Fruit fly (Drosophila melanogaster) whole organism, larva: ENCODE data around the gene mEFG1.

Source experiments
- noc ChIP-seq: fragments of 200-800 bp; sonication (Bioruptor generic); optimal IDR thresholded peaks from 3 replicates; lab custom pipeline; 2019; ENCODE audit warnings: missing biosample characterization, mild to moderate bottlenecking, missing genetic modification characterization, moderate library complexity

The mEFG1 gene

dm6 chr2L:7242240-7242793 is 19.4 kb upstream of the mEFG1 start:
- peak; percentile 91 for TF ChIP-seq noc (tag; lab: Kevin White, UChicago)

DNA sequence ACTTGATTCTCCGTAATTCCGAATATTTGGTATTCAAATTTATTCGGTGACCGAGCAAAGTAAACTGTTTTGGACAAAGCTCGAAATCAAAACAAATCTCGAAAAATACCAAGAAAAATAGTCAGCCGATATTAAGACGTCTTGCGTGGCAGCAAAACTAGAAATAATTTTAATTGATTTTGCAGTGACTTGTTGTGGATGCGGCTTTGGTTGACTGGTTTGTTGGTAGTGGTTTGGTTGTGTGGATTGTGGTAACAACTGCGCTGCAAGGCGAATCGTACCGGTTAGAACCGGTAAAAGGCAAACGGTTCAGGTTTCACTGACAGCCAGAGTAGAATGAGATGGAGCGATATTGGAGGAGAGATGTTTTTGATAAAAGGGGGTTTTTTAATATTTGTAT is 18.6 kb upstream of the mEFG1 start:
- no peak for TF ChIP-seq noc (tag; lab: Kevin White, UChicago)

dm6 chr2L:7240964-7241363 is 18.1 kb upstream of the mEFG1 start:
- no peak for TF ChIP-seq noc (tag; lab: Kevin White, UChicago)

- peak; percentile 54 for TF ChIP-seq noc (tag; lab: Kevin White, UChicago)
Observed at dm6 chr2L:7240311-7240710, 17.4 kb upstream of the mEFG1 start.

- peak; percentile 94 for TF ChIP-seq noc (tag; lab: Kevin White, UChicago)
Observed at dm6 chr2L:7239310-7239709, 16.4 kb upstream of the mEFG1 start.

- no peak for TF ChIP-seq noc (tag; lab: Kevin White, UChicago)
Observed at dm6 chr2L:7232713-7233112, 9.8 kb upstream of the mEFG1 start, which contains the start of gene CG43800. TSS of gene CG43800 (minus strand) at chr2L:7232813.

DNA sequence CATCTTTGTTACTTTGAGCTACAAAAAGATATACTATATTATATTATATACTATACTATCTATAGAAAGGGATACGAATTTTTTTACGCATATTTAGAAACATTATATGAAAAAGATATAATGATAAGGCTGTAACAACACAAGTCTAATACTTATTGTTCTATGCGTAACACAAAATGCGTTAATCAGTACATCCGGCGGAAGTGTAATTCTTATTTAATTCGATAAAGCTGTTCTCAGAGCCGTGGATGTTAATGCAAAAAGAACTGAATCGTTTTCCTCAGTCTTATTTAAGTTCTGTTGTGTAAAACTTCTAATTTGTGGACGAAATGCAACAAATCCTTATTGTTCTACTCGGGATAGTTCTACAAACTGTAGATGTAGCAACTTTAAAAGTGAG is 4.6 kb upstream of the mEFG1 start, which contains the start of gene CG43799:
Gene CG43799, plus strand, starts transcription at position 301 of the 400 bp plus-strand sequence.
- no peak for TF ChIP-seq noc (tag; lab: Kevin White, UChicago)

- TF ChIP-seq noc (tag; lab: Kevin White, UChicago), result no peak
Observed at dm6 chr2L:7226587-7226986, 3.7 kb upstream of the mEFG1 start.

- TF ChIP-seq noc (tag; lab: Kevin White, UChicago), result peak; percentile 20
Observed at dm6 chr2L:7219650-7220267, 3.1 kb downstream of the mEFG1 start, which contains the start of gene CG13784. TSS of gene CG13784 (minus strand) at chr2L:7220033.

DNA sequence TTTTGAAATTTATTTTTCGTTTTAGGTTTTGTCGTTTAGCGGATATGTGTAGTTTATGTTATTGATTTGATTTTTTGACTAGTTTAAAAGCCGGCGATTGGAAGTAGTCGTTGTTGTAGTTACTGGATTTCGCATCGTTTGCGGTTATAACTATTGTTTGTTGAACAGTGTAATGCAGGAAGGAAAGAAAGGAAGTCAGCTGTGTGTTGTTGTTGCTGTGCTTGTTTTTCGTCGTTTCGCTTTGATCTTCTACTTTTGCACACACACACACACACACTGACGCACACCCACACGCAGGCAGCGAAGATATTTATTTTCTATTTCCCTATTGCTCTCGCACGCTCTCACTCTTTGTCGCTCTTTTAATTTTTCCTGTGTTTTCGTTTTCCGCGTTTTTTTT is 3.7 kb downstream of the mEFG1 start:
- no peak for TF ChIP-seq noc (tag; lab: Kevin White, UChicago)

DNA sequence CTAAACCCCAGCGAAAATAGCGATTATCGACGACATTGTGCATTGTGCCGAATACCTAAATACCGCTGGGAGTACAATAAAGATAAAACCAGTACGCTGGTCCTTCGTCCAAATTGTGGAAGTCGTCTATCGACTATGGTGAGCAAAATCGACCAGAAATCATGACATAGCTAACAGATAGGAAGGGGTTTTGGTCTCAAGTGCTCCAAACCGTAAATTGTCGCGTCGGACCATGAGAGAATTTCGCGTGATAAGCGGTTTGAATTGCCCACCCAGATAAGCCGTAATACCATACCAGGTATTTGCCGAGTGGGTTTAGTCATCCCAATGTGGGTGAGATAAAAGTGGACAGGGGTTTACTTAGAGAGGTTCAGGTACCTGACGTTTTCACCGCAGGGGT is 5.0 kb downstream of the mEFG1 start:
- peak; percentile 4 for TF ChIP-seq noc (tag; lab: Kevin White, UChicago)

DNA sequence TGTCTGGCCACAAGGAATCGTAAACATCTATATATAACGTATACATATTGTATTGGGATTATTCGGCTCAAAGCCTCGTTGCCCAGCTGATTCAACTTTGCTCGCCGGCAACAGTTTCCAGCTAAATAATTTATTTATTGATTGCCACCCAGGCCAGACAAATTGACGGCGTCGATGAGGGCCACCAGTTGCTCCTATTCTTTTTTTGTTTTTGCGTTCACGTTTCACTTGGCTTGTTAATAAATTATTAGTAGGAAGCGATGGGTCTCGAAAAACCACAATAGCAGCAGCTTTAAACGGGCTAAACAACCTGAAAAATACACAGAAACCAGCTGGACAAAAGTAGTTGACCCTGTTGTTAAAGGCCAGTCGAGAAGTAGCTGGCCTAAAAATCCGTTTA is 5.8 kb downstream of the mEFG1 start:
- no peak for TF ChIP-seq noc (tag; lab: Kevin White, UChicago)

dm6 chr2L:7216272-7216671 is 6.6 kb downstream of the mEFG1 start:
- no peak for TF ChIP-seq noc (tag; lab: Kevin White, UChicago)

DNA sequence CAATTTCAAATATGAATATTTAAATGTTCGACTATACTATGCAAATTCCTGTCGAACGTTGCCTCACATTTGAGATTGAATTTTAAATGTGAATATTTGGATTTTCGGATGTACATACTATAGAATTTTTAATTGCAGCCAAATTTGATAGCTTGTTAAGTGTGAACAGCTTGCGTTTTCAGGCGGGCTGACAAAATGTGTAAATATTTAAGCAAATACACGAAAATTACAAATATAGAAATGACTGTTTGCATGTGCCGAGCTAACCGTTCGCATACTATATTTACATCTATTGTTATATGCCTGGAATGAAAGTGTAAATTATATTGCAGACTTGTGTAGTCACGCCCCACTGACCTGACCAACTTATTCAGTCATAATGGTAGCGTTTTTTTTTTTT is 7.2 kb downstream of the mEFG1 start:
- TF ChIP-seq noc (tag; lab: Kevin White, UChicago), result no peak

DNA sequence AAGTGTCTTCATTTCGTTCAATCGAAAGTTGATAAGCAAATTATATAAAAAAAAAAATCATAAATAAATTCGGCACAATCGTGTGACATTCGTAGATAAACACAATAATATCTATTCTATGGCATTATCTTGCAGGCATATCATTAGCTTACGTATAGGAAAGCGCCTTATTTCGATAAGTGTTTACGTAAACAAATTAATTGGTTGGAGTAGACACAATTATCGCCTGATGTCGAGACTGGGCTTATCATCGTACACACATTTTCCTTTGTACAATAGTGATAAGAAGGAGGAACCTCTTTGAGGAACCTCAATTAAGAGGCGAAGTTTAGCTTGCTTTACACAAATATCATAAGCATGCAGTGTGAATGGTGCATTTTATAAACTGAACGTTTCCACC is 8.0 kb downstream of the mEFG1 start:
- no peak for TF ChIP-seq noc (tag; lab: Kevin White, UChicago)

DNA sequence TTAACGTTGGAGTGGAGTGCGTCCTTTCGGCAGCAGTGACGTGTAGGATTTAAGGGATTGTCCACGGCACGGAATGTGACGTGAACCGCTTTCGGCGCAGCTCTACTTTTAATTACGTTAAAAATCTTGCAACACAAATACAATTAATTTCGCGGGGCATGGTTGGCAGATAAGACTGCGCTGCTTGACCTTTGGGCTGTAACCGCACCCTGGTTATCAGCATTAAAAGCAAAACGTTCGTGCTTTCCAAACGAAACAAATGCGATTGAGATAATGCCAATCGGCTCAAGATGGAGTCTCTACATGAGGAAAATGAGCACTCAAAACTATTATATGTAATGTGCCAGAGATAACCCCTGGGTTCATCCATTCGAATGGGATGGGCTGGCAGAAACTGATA is 9.3 kb downstream of the mEFG1 start:
- TF ChIP-seq noc (tag; lab: Kevin White, UChicago), result no peak

- TF ChIP-seq noc (tag; lab: Kevin White, UChicago), result no peak
Observed at dm6 chr2L:7207660-7208059, 15.2 kb downstream of the mEFG1 start.
